Worm (Caenorhabditis elegans): ENCODE data around the gene R148.4.

The R148.4 gene

DNA sequence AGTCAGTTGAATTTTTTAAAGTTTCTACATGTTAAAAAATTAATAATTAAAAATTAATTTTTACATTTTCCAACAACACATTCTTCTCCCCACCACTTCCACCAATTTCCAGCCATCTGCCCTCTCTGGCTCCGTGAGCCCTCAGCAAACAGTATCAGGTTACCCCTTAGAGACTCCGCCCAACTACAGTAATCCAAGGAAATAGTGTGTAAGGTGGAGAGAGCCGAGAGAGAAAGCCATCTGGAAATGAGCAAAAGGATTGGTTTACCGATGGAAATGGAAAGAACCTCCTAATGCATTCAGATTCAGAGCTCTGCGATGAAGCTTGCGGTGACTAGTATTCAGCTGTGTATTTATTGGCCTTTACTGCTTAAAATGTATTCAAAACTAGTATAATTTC is 31.2 kb upstream of the R148.4 start:
- TF ChIP-seq Y53F4B.3 (GFP tag; IDR thresholded peaks at IDR 0.05) (no peak), athp-1 (tag; optimal IDR thresholded peaks at IDR 0.05) (no peak), F39B2.1 (GFP tag; IDR thresholded peaks at IDR 0.05) (no peak), hmg-20 (GFP tag; IDR thresholded peaks at IDR 0.05) (no peak), mel-28 (tag; optimal IDR thresholded peaks at IDR 0.05; ENCODE audit: borderline replicate concordance) (no peak), F57A8.1 (GFP tag; optimal IDR thresholded peaks at IDR 0.05) (no peak), akir-1 (GFP tag; optimal IDR thresholded peaks at IDR 0.05) (no peak), ceh-100 (GFP tag; IDR thresholded peaks at IDR 0.05) (no peak)

DNA sequence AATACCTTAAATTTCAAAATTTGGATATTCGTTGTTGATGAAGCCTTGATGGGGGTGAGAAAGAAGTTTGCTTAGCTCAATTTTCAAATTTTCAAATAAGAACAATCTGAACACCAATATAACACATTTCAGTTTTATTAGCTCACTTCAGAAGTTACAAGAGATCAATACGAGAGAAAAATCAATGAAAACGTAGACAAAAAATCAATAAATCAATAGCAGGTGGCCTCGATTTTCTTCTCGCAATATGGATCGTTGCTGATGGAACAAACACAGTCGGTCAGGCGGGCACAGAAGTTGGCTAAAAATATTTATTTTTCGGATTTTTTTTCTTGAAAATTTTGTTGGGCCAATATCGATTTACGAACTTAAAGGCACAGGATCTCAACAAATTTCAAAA is 29.3 kb upstream of the R148.4 start:
- TF ChIP-seq F22D6.2 (tag; optimal IDR thresholded peaks at IDR 0.05) = no peak
- no peak for TF ChIP-seq repo-1 (tag; optimal IDR thresholded peaks at IDR 0.05)
- no peak for TF ChIP-seq F33H1.4 (GFP tag; IDR thresholded peaks at IDR 0.05)
- TF ChIP-seq lin-35 (GFP tag; optimal IDR thresholded peaks at IDR 0.05) = no peak
- no peak for TF ChIP-seq F10E7.11 (tag; optimal IDR thresholded peaks at IDR 0.05)

DNA sequence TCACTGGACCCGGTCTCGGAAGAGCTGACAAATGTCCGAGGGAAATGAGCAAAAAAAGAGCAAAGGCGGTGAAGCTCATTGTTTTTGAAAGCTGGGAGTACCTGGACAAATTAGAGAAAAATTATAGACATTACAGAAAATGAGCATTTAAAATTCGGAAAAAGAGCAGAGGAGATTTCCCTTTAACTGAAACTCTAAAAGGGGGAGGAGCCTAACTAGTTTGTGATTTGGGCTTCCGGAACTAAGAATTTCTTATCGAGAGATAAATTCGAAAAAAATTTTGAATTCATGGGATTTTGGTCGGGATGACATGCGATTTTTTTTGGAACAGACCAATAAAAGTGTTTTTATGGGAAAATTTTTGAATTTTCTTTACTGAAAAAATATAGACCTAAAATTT is 27.7 kb upstream of the R148.4 start, which contains the start of gene C44B11.4:
Gene C44B11.4, minus strand, starts transcription at position 101 of the 400 bp plus-strand sequence.
- no peak for TF ChIP-seq atf-7 (tag; optimal IDR thresholded peaks at IDR 0.05)
- no peak for TF ChIP-seq egl-18 (GFP tag; IDR thresholded peaks at IDR 0.05)
- no peak for TF ChIP-seq bed-1 (GFP tag; IDR thresholded peaks at IDR 0.05)
- TF ChIP-seq hmg-1.2 (GFP tag; IDR thresholded peaks at IDR 0.05) = no peak
- TF ChIP-seq Y95B8A.8 (GFP tag; IDR thresholded peaks at IDR 0.05) = no peak
- no peak for TF ChIP-seq ceh-79 (tag; optimal IDR thresholded peaks at IDR 0.05)
- TF ChIP-seq ztf-25 (GFP tag; IDR thresholded peaks at IDR 0.05) = no peak
- TF ChIP-seq F52B5.7 (tag; optimal IDR thresholded peaks at IDR 0.05) = no peak
- no peak for TF ChIP-seq mel-28 (tag; optimal IDR thresholded peaks at IDR 0.05; ENCODE audit: borderline replicate concordance)
- TF ChIP-seq madf-3 (GFP tag; IDR thresholded peaks at IDR 0.05) = no peak
- no peak for TF ChIP-seq hrde-1 (tag; optimal IDR thresholded peaks at IDR 0.05; ENCODE audit: borderline replicate concordance)
- no peak for TF ChIP-seq let-607 (tag; optimal IDR thresholded peaks at IDR 0.05)
- TF ChIP-seq lir-1 (GFP tag; conservative IDR thresholded peaks at IDR 0.05) = no peak
- no peak for TF ChIP-seq D2030.7 (GFP tag; IDR thresholded peaks at IDR 0.05)
- TF ChIP-seq ZK185.1 (tag; optimal IDR thresholded peaks at IDR 0.05; ENCODE audit: poor library complexity, severe bottlenecking) = no peak
- no peak for TF ChIP-seq die-1 (tag; optimal IDR thresholded peaks at IDR 0.05)
- no peak for TF ChIP-seq F23B12.7 (tag; optimal IDR thresholded peaks at IDR 0.05; ENCODE audit: insufficient read depth)
- no peak for TF ChIP-seq nhr-90 (tag; optimal IDR thresholded peaks at IDR 0.05)
- TF ChIP-seq hlh-26 (GFP tag; conservative IDR thresholded peaks at IDR 0.05) = no peak

DNA sequence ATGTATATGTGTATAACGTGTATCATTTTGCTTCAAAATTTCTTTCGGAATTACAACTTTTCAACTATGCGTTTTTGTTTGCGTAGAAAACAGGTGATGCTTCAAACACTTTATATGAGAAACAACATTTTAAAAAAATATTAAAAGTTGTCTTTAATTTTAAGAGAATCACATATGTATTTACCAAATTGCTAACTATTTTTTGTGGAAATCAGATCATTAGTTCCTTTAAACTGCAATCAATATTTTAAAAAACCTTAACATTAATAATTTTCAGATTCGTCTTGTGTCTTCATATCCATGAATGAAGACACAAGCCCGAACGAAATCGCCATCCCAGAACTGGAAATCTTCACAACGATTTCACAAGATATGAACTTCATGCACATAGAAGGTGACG is 18.5 kb upstream of the R148.4 start, which contains the start of gene C44B11.6:
Gene C44B11.6, plus strand, starts transcription at position 301 of the 400 bp plus-strand sequence.
- TF ChIP-seq lsy-27 (tag; optimal IDR thresholded peaks at IDR 0.05; ENCODE audit: borderline replicate concordance, insufficient read depth) (no peak), hmg-20 (GFP tag; IDR thresholded peaks at IDR 0.05) (no peak), F55B11.4 (tag; optimal IDR thresholded peaks at IDR 0.05; ENCODE audit: borderline replicate concordance, insufficient read depth) (no peak), C17E4.6 (GFP tag; IDR thresholded peaks at IDR 0.05) (no peak), chd-7 (tag; optimal IDR thresholded peaks at IDR 0.05) (no peak), rcor-1 (GFP tag; IDR thresholded peaks at IDR 0.05) (no peak), lsl-1 (GFP tag; optimal IDR thresholded peaks at IDR 0.05) (no peak), T26A5.8 (tag; optimal IDR thresholded peaks at IDR 0.05) (no peak), attf-6 (GFP tag; IDR thresholded peaks at IDR 0.05) (no peak), Y56A3A.18 (GFP tag; IDR thresholded peaks at IDR 0.05) (no peak), lin-35 (GFP tag; optimal IDR thresholded peaks at IDR 0.05) (no peak), nhr-27 (tag; optimal IDR thresholded peaks at IDR 0.05) (no peak)
